Fruit fly (Drosophila melanogaster) whole organism, embryonic: ENCODE measurements around the gene CG12171.

Experiments
- CG10147 ChIP-seq: fragments of 200-800 bp; sonication (Bioruptor generic); optimal IDR thresholded peaks from 2 replicates; lab custom pipeline; 2019; ENCODE audit warnings: missing biosample characterization, mild to moderate bottlenecking, missing genetic modification characterization, moderate library complexity
- CG10209 ChIP-seq: fragments of 200-800 bp; sonication (Bioruptor generic); optimal IDR thresholded peaks from 3 replicates; lab custom pipeline; 2017; ENCODE audit warnings: missing biosample characterization, mild to moderate bottlenecking, missing genetic modification characterization, missing genetic modification reagents
- CG10462 ChIP-seq: fragments of 200-800 bp; sonication (Bioruptor generic); optimal IDR thresholded peaks from 2 replicates; lab custom pipeline; 2016; ENCODE audit warnings: missing biosample characterization, missing genetic modification characterization
- CG11696 ChIP-seq: fragments of 200-800 bp; sonication (Bioruptor generic); IDR thresholded peaks from 2 replicates; pipeline ENCODE4 v1.3.6; 2022; ENCODE audit warnings: missing biosample characterization, missing genetic modification characterization
- CG12155 ChIP-seq: fragments of 200-800 bp; sonication (Bioruptor generic); optimal IDR thresholded peaks from 3 replicates; lab custom pipeline; 2016; ENCODE audit warnings: missing biosample characterization, missing genetic modification characterization
- CG12236 ChIP-seq: fragments of 200-800 bp; sonication (Bioruptor generic); optimal IDR thresholded peaks from 2 replicates; lab custom pipeline; 2016; ENCODE audit warnings: missing biosample characterization, missing genetic modification characterization
- CG12299 ChIP-seq: fragments of 200-800 bp; sonication (Bioruptor generic); optimal IDR thresholded peaks from 2 replicates; lab custom pipeline; 2018; ENCODE audit warnings: missing biosample characterization, mild to moderate bottlenecking, missing genetic modification characterization
- CG12659 ChIP-seq: fragments of 200-800 bp; sonication (Bioruptor generic); optimal IDR thresholded peaks from 3 replicates; lab custom pipeline; 2017; ENCODE audit warnings: mild to moderate bottlenecking, missing biosample characterization, missing genetic modification reagents, missing genetic modification characterization
- CG12744 ChIP-seq: fragments of 200-800 bp; sonication (Bioruptor generic); optimal IDR thresholded peaks from 2 replicates; lab custom pipeline; 2016; ENCODE audit warnings: missing biosample characterization, missing genetic modification characterization
- CG13894 ChIP-seq: fragments of 200-800 bp; sonication (Bioruptor generic); optimal IDR thresholded peaks from 3 replicates; lab custom pipeline; 2018; ENCODE audit warnings: missing biosample characterization, mild to moderate bottlenecking, missing genetic modification characterization, moderate library complexity
- CG15696 ChIP-seq: fragments of 200-800 bp; sonication (Bioruptor generic); optimal IDR thresholded peaks from 2 replicates; lab custom pipeline; 2019; ENCODE audit warnings: missing biosample characterization, mild to moderate bottlenecking, missing genetic modification characterization, moderate library complexity
- CG16815 ChIP-seq: fragments of 200-800 bp; sonication (Bioruptor generic); optimal IDR thresholded peaks from 3 replicates; lab custom pipeline; 2017; ENCODE audit warnings: missing biosample characterization, mild to moderate bottlenecking, missing genetic modification characterization
- CG17912 ChIP-seq: fragments of 200-800 bp; sonication (Bioruptor generic); optimal IDR thresholded peaks from 2 replicates; lab custom pipeline; 2018; ENCODE audit warnings: missing biosample characterization, mild to moderate bottlenecking, missing genetic modification characterization
- CG1792 ChIP-seq: fragments of 200-800 bp; sonication (Bioruptor generic); optimal IDR thresholded peaks from 2 replicates; lab custom pipeline; 2016; ENCODE audit warnings: missing biosample characterization, missing genetic modification characterization
- CG2889 ChIP-seq: fragments of 200-800 bp; sonication (Bioruptor generic); IDR thresholded peaks from 3 replicates; pipeline ENCODE4 v1.3.6; 2022; ENCODE audit warnings: missing biosample characterization, missing genetic modification characterization
- CG32532 ChIP-seq: fragments of 200-800 bp; sonication (Bioruptor generic); IDR thresholded peaks from 2 replicates; pipeline ENCODE4 v1.3.6; 2022; ENCODE audit warnings: missing biosample characterization, missing genetic modification characterization
- CG33213 ChIP-seq: fragments of 200-800 bp; sonication (Bioruptor generic); optimal IDR thresholded peaks from 3 replicates; lab custom pipeline; 2016; ENCODE audit warnings: missing biosample characterization, missing genetic modification characterization
- CG3995 ChIP-seq: fragments of 200-800 bp; sonication (Bioruptor generic); optimal IDR thresholded peaks from 3 replicates; lab custom pipeline; 2016; ENCODE audit warnings: missing biosample characterization, missing genetic modification characterization
- CG4730 ChIP-seq: fragments of 200-800 bp; sonication (Bioruptor generic); IDR thresholded peaks from 2 replicates; pipeline ENCODE4 v1.3.6; 2022; ENCODE audit warnings: missing biosample characterization, missing genetic modification characterization
- CG7786 ChIP-seq: fragments of 200-800 bp; sonication (Bioruptor generic); optimal IDR thresholded peaks from 2 replicates; lab custom pipeline; 2016; ENCODE audit warnings: missing biosample characterization, missing genetic modification characterization
- CG8290 ChIP-seq, 3 experiments: fragments of 200-800 bp; sonication (Bioruptor generic); optimal IDR thresholded peaks; 2 replicates each; lab custom pipeline; 2016 to 2019; ENCODE audit warnings: missing biosample characterization in 3 of 3, missing genetic modification characterization in 3 of 3, mild to moderate bottlenecking in 2 of 3, moderate library complexity in 1 of 3
- CG9932 ChIP-seq: fragments of 200-800 bp; sonication (Bioruptor generic); IDR thresholded peaks from 2 replicates; pipeline ENCODE4 v1.3.6; 2022; ENCODE audit warnings: missing biosample characterization, missing genetic modification characterization
- Dfd ChIP-seq, 2 experiments: fragments of >200 bp; optimal IDR thresholded peaks; 2 replicates each; lab custom pipeline; 2017; ENCODE audit warnings: missing biosample characterization in 2 of 2, missing genetic modification characterization in 2 of 2
- Dip3 ChIP-seq: fragments of 200-800 bp; sonication (Bioruptor generic); optimal IDR thresholded peaks from 3 replicates; lab custom pipeline; 2016; ENCODE audit warnings: missing biosample characterization, missing genetic modification characterization
- Dll ChIP-seq: fragments of 200-800 bp; sonication (Bioruptor generic); IDR thresholded peaks from 4 replicates; pipeline ENCODE4 v1.3.6; 2022; ENCODE audit warnings: missing biosample characterization, missing genetic modification characterization; ENCODE audit not compliant: partially characterized antibody
- Dref ChIP-seq: fragments of 200-800 bp; sonication (Bioruptor generic); IDR thresholded peaks from 2 replicates; pipeline ENCODE4 v1.3.6; 2022; ENCODE audit warnings: missing biosample characterization, missing genetic modification characterization
- Ets65A ChIP-seq: fragments of 200-800 bp; sonication (Bioruptor generic); peaks from one replicate; lab custom pipeline; 2016; ENCODE audit warnings: missing biosample characterization, missing genetic modification characterization
- Hmr ChIP-seq: fragments of 200-800 bp; sonication (Bioruptor generic); optimal IDR thresholded peaks from 3 replicates; lab custom pipeline; 2017; ENCODE audit warnings: mild to moderate bottlenecking, missing biosample characterization, missing genetic modification reagents, missing genetic modification characterization
- Hr78 ChIP-seq, 2 experiments: fragments of 200-800 bp in 1 of 2; fragments of >200 bp in 1 of 2; sonication (Bioruptor generic) in 1 of 2; optimal IDR thresholded peaks; 2 replicates each; lab custom pipeline; 2017 to 2019; ENCODE audit warnings: missing biosample characterization in 2 of 2, missing genetic modification characterization in 2 of 2, mild to moderate bottlenecking in 1 of 2, moderate library complexity in 1 of 2
- Med ChIP-seq: fragments of 200-800 bp; sonication (Bioruptor generic); peaks from one replicate; lab custom pipeline; 2016; ENCODE audit warnings: missing biosample characterization, missing genetic modification characterization, mild to moderate bottlenecking, inconsistent platforms, moderate library complexity
- bbx ChIP-seq: fragments of 200-800 bp; sonication (Bioruptor generic); IDR thresholded peaks from 2 replicates; pipeline ENCODE4 v1.3.6; 2022; ENCODE audit warnings: missing biosample characterization, missing genetic modification characterization; ENCODE audit not compliant: partially characterized antibody
- corto ChIP-seq: fragments of 200-800 bp; sonication (Bioruptor generic); optimal IDR thresholded peaks from 2 replicates; lab custom pipeline; 2016; ENCODE audit warnings: missing biosample characterization, mild to moderate bottlenecking, missing genetic modification characterization, moderate library complexity
- crol ChIP-seq: fragments of 200-800 bp; sonication (Bioruptor generic); IDR thresholded peaks from 2 replicates; pipeline ENCODE4 v1.3.6; 2022; ENCODE audit warnings: missing biosample characterization, missing genetic modification characterization
- cwo ChIP-seq: fragments of 200-800 bp; sonication (Bioruptor generic); optimal IDR thresholded peaks from 3 replicates; lab custom pipeline; 2017; ENCODE audit warnings: missing biosample characterization, missing genetic modification characterization, mild to moderate bottlenecking, moderate library complexity, missing genetic modification reagents
- fd3F ChIP-seq: fragments of 200-800 bp; sonication (Bioruptor generic); optimal IDR thresholded peaks from 2 replicates; lab custom pipeline; 2018; ENCODE audit warnings: missing biosample characterization, mild to moderate bottlenecking, missing genetic modification characterization, moderate library complexity
- h ChIP-seq: fragments of >200 bp; optimal IDR thresholded peaks from 2 replicates; lab custom pipeline; 2017
- hb ChIP-seq: fragments of 200-800 bp; sonication (Bioruptor generic); IDR thresholded peaks from 3 replicates; pipeline ENCODE4 v1.3.6; 2022; ENCODE audit warnings: missing biosample characterization, missing genetic modification characterization; ENCODE audit not compliant: partially characterized antibody
- hkb ChIP-seq, 2 experiments: fragments of 200-800 bp in 1 of 2; fragments of >200 bp in 1 of 2; sonication (Bioruptor generic) in 1 of 2; IDR thresholded peaks in 1 of 2; optimal IDR thresholded peaks in 1 of 2; 2 replicates each; pipeline versions ENCODE4 v1.3.6 to Lab custom; 2017 to 2022; ENCODE audit warnings: missing biosample characterization in 1 of 2, missing genetic modification characterization in 1 of 2
- ken ChIP-seq: fragments of 200-800 bp; sonication (Bioruptor generic); IDR thresholded peaks from 3 replicates; pipeline ENCODE4 v1.3.6; 2022; ENCODE audit warnings: missing biosample characterization, missing genetic modification characterization
- klu ChIP-seq: fragments of 200-800 bp; sonication (Bioruptor generic); IDR thresholded peaks from 2 replicates; pipeline ENCODE4 v1.3.6; 2022; ENCODE audit warnings: missing biosample characterization, missing genetic modification characterization
- knrl ChIP-seq: fragments of 200-800 bp; sonication (Bioruptor generic); IDR thresholded peaks from 3 replicates; pipeline ENCODE4 v1.3.6; 2022; ENCODE audit warnings: missing biosample characterization, missing genetic modification characterization; ENCODE audit not compliant: partially characterized antibody
- lilli ChIP-seq: fragments of 200-800 bp; sonication (Bioruptor generic); optimal IDR thresholded peaks from 3 replicates; lab custom pipeline; 2016; ENCODE audit warnings: missing biosample characterization, missing genetic modification characterization
- maf-S ChIP-seq: fragments of 200-800 bp; sonication (Bioruptor generic); optimal IDR thresholded peaks from 2 replicates; lab custom pipeline; 2016; ENCODE audit warnings: missing biosample characterization, missing genetic modification characterization
- peb ChIP-seq: fragments of 200-800 bp; sonication (Bioruptor generic); IDR thresholded peaks from 2 replicates; pipeline ENCODE4 v1.3.6; 2022; ENCODE audit warnings: missing biosample characterization, missing genetic modification characterization
- psq ChIP-seq: fragments of 200-800 bp; sonication (Bioruptor generic); optimal IDR thresholded peaks from 2 replicates; lab custom pipeline; 2017; ENCODE audit warnings: missing biosample characterization, missing genetic modification characterization
- sim ChIP-seq: fragments of 200-800 bp; sonication (Bioruptor generic); IDR thresholded peaks from 2 replicates; pipeline ENCODE4 v1.3.6; 2022; ENCODE audit warnings: missing biosample characterization, missing genetic modification characterization
- tap ChIP-seq: fragments of 200-800 bp; optimal IDR thresholded peaks from 3 replicates; lab custom pipeline; 2019; ENCODE audit warnings: missing biosample characterization, mild to moderate bottlenecking, missing genetic modification characterization, moderate library complexity
- tio ChIP-seq: fragments of 200-800 bp; sonication (Bioruptor generic); optimal IDR thresholded peaks from 2 replicates; lab custom pipeline; 2017; ENCODE audit warnings: missing biosample characterization, missing genetic modification characterization, inconsistent platforms
- zfh2 ChIP-seq: fragments of 200-800 bp; sonication (Bioruptor generic); optimal IDR thresholded peaks from 2 replicates; lab custom pipeline; 2016; ENCODE audit warnings: missing biosample characterization, missing genetic modification characterization

CG12171 gene

dm6 chr3R:5682921-5683748 lies 49.7 kb downstream of the CG12171 start (continued):
- TF ChIP-seq crol (GFP tag; lab: Robert Waterston, UW) (peak; percentile 92), CG13894 (tag; lab: Kevin White, UChicago) (no peak), ken (GFP tag; lab: Robert Waterston, UW) (peak; percentile 77), bbx (no peak), tap (no peak), Dll (GFP tag; lab: Robert Waterston, UW) (no peak), CG16815 (GFP tag; lab: Kevin White, UChicago) (peak; percentile 34), Ets65A (GFP tag; lab: Kevin White, UChicago) (no peak), CG8290 (GFP tag; optimal IDR thresholded peaks at IDR 0.05; lab: Kevin White, UChicago) (peak; percentile 35), CG8290 (tag; optimal IDR thresholded peaks at IDR 0.05; lab: Kevin White, UChicago) (no peak), CG15696 (tag; lab: Kevin White, UChicago) (peak; percentile 48), CG12155 (peak; percentile 27), hkb (optimal IDR thresholded peaks at IDR 0.05; lab: Kevin White, UChicago) (no peak), hkb (GFP tag; IDR thresholded peaks at IDR 0.05; lab: Robert Waterston, UW) (peak; percentile 74), CG10147 (GFP tag; lab: Kevin White, UChicago) (no peak), CG12659 (no peak), zfh2 (GFP tag; lab: Kevin White, UChicago) (no peak), Med (GFP tag; lab: Kevin White, UChicago) (peak; percentile 81), corto (GFP tag; lab: Kevin White, UChicago) (no peak), CG3995 (no peak), Dfd (GFP tag; optimal IDR thresholded peaks at IDR 0.05; lab: Kevin White, UChicago) (no peak), psq (no peak), CG1792 (GFP tag; lab: Kevin White, UChicago) (no peak), CG12744 (GFP tag; lab: Kevin White, UChicago) (no peak), CG7786 (GFP tag; lab: Kevin White, UChicago) (no peak), CG33213 (GFP tag; lab: Kevin White, UChicago) (no peak), knrl (GFP tag; lab: Robert Waterston, UW) (no peak), CG32532 (GFP tag; lab: Robert Waterston, UW) (no peak), hb (no peak), CG10209 (peak; percentile 50), Hr78 (GFP tag; optimal IDR thresholded peaks at IDR 0.05; lab: Kevin White, UChicago) (peak in 1 of 2 experiments; percentile 27), CG17912 (no peak), CG10462 (GFP tag; lab: Kevin White, UChicago) (no peak), maf-S (no peak), h (lab: Kevin White, UChicago) (no peak), Dref (GFP tag; lab: Robert Waterston, UW) (no peak), peb (GFP tag; lab: Robert Waterston, UW) (0 out of 2 replicates have a peak, but pooled peaks have one; percentile 21), Dip3 (no peak), cwo (GFP tag; lab: Kevin White, UChicago) (no peak), fd3F (GFP tag; lab: Kevin White, UChicago) (no peak), CG12236 (GFP tag; lab: Kevin White, UChicago) (peak; percentile 2), klu (no peak), CG12299 (tag; lab: Kevin White, UChicago) (peak; percentile 35), Hmr (no peak), sim (GFP tag; lab: Robert Waterston, UW) (no peak), CG9932 (GFP tag; lab: Robert Waterston, UW) (no peak), CG4730 (0 out of 2 replicates have a peak, but pooled peaks have one; percentile 19), CG11696 (GFP tag; lab: Robert Waterston, UW) (no peak), CG2889 (GFP tag; lab: Robert Waterston, UW) (peak; percentile 28; the same call in 1 of the 3 replicates), lilli (peak; percentile 56), tio (no peak)
